Fruit fly (Drosophila melanogaster) S2 (cell line): ENCODE data around the gene CG13144.
A peak's percentile ranks its signal among the peaks of the same experiment; 100 is the strongest.

ENCODE experiments used
- CG8478 ChIP-seq: fragments of >200 bp; optimal IDR thresholded peaks from 2 replicates; lab custom pipeline; 2018
- CTCF ChIP-seq, 2 experiments: fragments of >200 bp; optimal IDR thresholded peaks; 2 replicates each; lab custom pipeline; 2018

dm6 chr2L:10506557-10507252 lies 15.5 kb upstream of the CG13144 start, which contains the start of the genes Myo31DF and CG6094:
- no peak for TF ChIP-seq CG8478 (lab: Kevin White, UChicago)
- TF ChIP-seq CTCF (optimal IDR thresholded peaks at IDR 0.05; lab: Kevin White, UChicago) = peak; percentile 36 to 60
